Fruit fly (Drosophila melanogaster) whole organism, embryonic: Measurements from ENCODE around the gene Cad96Cb.

Source experiments
- CG10959 ChIP-seq: fragments of 200-800 bp; sonication (Bioruptor generic); IDR thresholded peaks from 2 replicates; pipeline ENCODE4 v1.3.6; 2022; ENCODE audit warnings: missing biosample characterization, missing genetic modification characterization
- CG13775 ChIP-seq: fragments of 200-800 bp; sonication (Bioruptor generic); optimal IDR thresholded peaks from 3 replicates; lab custom pipeline; 2017; ENCODE audit warnings: missing biosample characterization, mild to moderate bottlenecking, missing genetic modification characterization
- CG17186 ChIP-seq: fragments of 200-800 bp; sonication (Bioruptor generic); optimal IDR thresholded peaks from 3 replicates; lab custom pipeline; 2017; ENCODE audit warnings: missing biosample characterization, missing genetic modification reagents, missing genetic modification characterization
- CG17361 ChIP-seq: fragments of 200-800 bp; sonication (Bioruptor generic); IDR thresholded peaks from 3 replicates; pipeline ENCODE4 v1.3.6; 2022; ENCODE audit warnings: missing biosample characterization, missing genetic modification characterization
- CG7745 ChIP-seq: fragments of 200-800 bp; sonication (Bioruptor generic); optimal IDR thresholded peaks from 2 replicates; lab custom pipeline; 2018; ENCODE audit warnings: missing biosample characterization, mild to moderate bottlenecking, missing genetic modification characterization, moderate library complexity
- CoRest ChIP-seq: fragments of 200-800 bp; sonication (Bioruptor generic); optimal IDR thresholded peaks from 3 replicates; lab custom pipeline; 2018; ENCODE audit warnings: missing biosample characterization, mild to moderate bottlenecking, missing genetic modification characterization, moderate library complexity
- D19B ChIP-seq: fragments of 200-800 bp; sonication (Bioruptor generic); optimal IDR thresholded peaks from 2 replicates; lab custom pipeline; 2017; ENCODE audit warnings: missing biosample characterization, mild to moderate bottlenecking, missing genetic modification characterization
- unpg ChIP-seq: fragments of 200-800 bp; sonication (Bioruptor generic); optimal IDR thresholded peaks from 3 replicates; lab custom pipeline; 2018; ENCODE audit warnings: missing biosample characterization, mild to moderate bottlenecking, missing genetic modification characterization, moderate library complexity

Gene Cad96Cb

dm6 chr3R:25174244-25174643, 57.9 kb downstream of the Cad96Cb start (continued):
- TF ChIP-seq CG13775 (peak; percentile 5), CG17186 (GFP tag; lab: Kevin White, UChicago) (no peak), CoRest (tag; lab: Kevin White, UChicago) (peak; percentile 24), D19B (GFP tag; lab: Kevin White, UChicago) (peak; percentile 83), CG7745 (tag; lab: Kevin White, UChicago) (no peak), CG10959 (GFP tag; lab: Robert Waterston, UW) (0 out of 2 replicates have a peak, but pooled peaks have one; percentile 14), CG17361 (GFP tag; lab: Robert Waterston, UW) (peak; percentile 61), unpg (GFP tag; lab: Kevin White, UChicago) (peak; percentile 5)
